Fruit fly (Drosophila melanogaster): ENCODE data around the gene noc.

Gene noc

DNA sequence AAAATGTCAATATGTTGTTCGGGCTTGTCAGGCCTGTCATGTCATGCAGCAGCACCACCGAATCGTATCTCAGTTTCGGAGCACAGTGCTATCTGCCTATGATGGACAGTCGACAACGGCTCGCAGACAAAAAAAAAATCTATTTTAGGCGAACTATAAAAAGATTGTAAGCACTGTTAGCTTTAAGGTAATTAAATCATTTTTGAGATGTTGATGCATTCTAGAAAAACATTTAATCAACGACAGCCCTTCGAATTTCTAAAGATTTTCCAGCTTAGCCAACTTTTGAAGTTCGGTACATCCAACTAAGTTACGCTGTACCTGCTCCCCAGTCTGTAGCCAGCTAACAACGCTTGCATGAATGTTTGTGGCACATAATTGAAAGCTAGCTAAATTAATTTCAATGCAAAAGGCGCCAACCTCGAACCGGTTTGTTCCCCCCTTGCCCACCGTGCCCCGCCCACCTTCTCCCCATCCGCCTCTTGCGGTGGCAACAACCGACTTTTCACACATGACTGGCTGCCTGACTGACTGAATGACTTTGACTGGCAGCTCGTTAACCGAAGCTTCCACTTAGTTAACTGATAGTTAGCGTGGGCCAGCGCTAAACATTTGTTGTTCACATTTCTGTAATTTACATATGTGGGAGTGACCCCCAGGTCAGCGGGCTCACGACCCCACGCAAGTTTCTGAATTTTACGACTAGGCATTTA is 32.3 kb upstream of the noc start (continued):
- TF ChIP-seq gro (GFP tag; optimal IDR thresholded peaks at IDR 0.05) (peak; percentile 8), CG31388 (GFP tag; optimal IDR thresholded peaks at IDR 0.05) (no peak), pros (GFP tag; optimal IDR thresholded peaks at IDR 0.05) (no peak), B-H1 (GFP tag; IDR thresholded peaks at IDR 0.05) (no peak), CG10267 (tag; optimal IDR thresholded peaks at IDR 0.05) (no peak), CG8281 (tag; optimal IDR thresholded peaks at IDR 0.05) (no peak), sima (GFP tag; optimal IDR thresholded peaks at IDR 0.05) (no peak), chinmo (GFP tag; IDR thresholded peaks at IDR 0.05; ENCODE audit: partially characterized antibody) (peak; percentile 87; the same call in 3 of the 4 replicates), hth (optimal IDR thresholded peaks at IDR 0.05) (peak; percentile 28), CG1529 (GFP tag; optimal IDR thresholded peaks at IDR 0.05) (peak; percentile 77), tup (GFP tag; optimal IDR thresholded peaks at IDR 0.05) (peak; percentile 25), pzg (GFP tag; optimal IDR thresholded peaks at IDR 0.05) (no peak), sqz (GFP tag; optimal IDR thresholded peaks at IDR 0.05) (peak; percentile 4), inv (GFP tag; IDR thresholded peaks at IDR 0.05; ENCODE audit: partially characterized antibody) (no peak), CG15696 (tag; optimal IDR thresholded peaks at IDR 0.05) (no peak), hb (GFP tag; IDR thresholded peaks at IDR 0.05; ENCODE audit: partially characterized antibody) (no peak), CG8765 (GFP tag; IDR thresholded peaks at IDR 0.05) (no peak), caup (GFP tag; optimal IDR thresholded peaks at IDR 0.05; ENCODE audit: severe bottlenecking) (no peak), CG32532 (GFP tag; IDR thresholded peaks at IDR 0.05) (no peak), Ada2b (GFP tag; IDR thresholded peaks at IDR 0.05) (peak; percentile 37), CG11398 (GFP tag; optimal IDR thresholded peaks at IDR 0.05) (no peak), CG11247 (GFP tag; IDR thresholded peaks at IDR 0.05) (no peak; the same call in none of the 2 replicates), zen (tag; optimal IDR thresholded peaks at IDR 0.05) (no peak), CG30431 (GFP tag; optimal IDR thresholded peaks at IDR 0.05) (no peak), grn (GFP tag; optimal IDR thresholded peaks at IDR 0.05) (no peak), sd (tag; optimal IDR thresholded peaks at IDR 0.05) (peak; percentile 7), ab (GFP tag; optimal IDR thresholded peaks at IDR 0.05) (no peak), Atf-2 (GFP tag; optimal IDR thresholded peaks at IDR 0.05) (no peak), CG16813 (GFP tag; IDR thresholded peaks at IDR 0.05; ENCODE audit: partially characterized antibody) (no peak), bsh (GFP tag; optimal IDR thresholded peaks at IDR 0.05) (peak in 1 of 2 experiments; percentile 80), Elba2 (GFP tag; optimal IDR thresholded peaks at IDR 0.05) (no peak), D19A (tag; optimal IDR thresholded peaks at IDR 0.05) (peak; percentile 12), Hmr (GFP tag; optimal IDR thresholded peaks at IDR 0.05) (peak; percentile 60), otp (GFP tag; IDR thresholded peaks at IDR 0.05) (0 out of 3 replicates have a peak, but pooled peaks have one; percentile 50), CG14965 (GFP tag; optimal IDR thresholded peaks at IDR 0.05; ENCODE audit: borderline replicate concordance) (no peak), kay (GFP tag; optimal IDR thresholded peaks at IDR 0.05) (no peak), CG10462 (GFP tag; optimal IDR thresholded peaks at IDR 0.05) (no peak), CG12391 (tag; optimal IDR thresholded peaks at IDR 0.05) (peak; percentile 71), nerfin-1 (tag; optimal IDR thresholded peaks at IDR 0.05) (no peak), Pdp1 (GFP tag; optimal IDR thresholded peaks at IDR 0.05) (peak; percentile 40 to 48), Trl (optimal IDR thresholded peaks at IDR 0.05) (no peak), Trl (GFP tag; optimal IDR thresholded peaks at IDR 0.05) (no peak), CG13296 (GFP tag; optimal IDR thresholded peaks at IDR 0.05) (no peak), Side (GFP tag; optimal IDR thresholded peaks at IDR 0.05) (no peak), fd64A (GFP tag; optimal IDR thresholded peaks at IDR 0.05) (no peak), da (GFP tag; optimal IDR thresholded peaks at IDR 0.05) (no peak), Sry-δ (GFP tag; optimal IDR thresholded peaks at IDR 0.05) (peak; percentile 20), h (optimal IDR thresholded peaks at IDR 0.05) (no peak), CG12236 (GFP tag; optimal IDR thresholded peaks at IDR 0.05) (peak; percentile 4), tin (GFP tag; optimal IDR thresholded peaks at IDR 0.05) (peak; percentile 33)

Measured in whole organism, embryonic.